Worm (Caenorhabditis elegans) whole organism, early embryonic: ENCODE measurements around the gene mesp-1.

ENCODE experiments used
- B0310.2 ChIP-seq: sonication (generic microtip); optimal IDR thresholded peaks from 2 replicates; lab custom pipeline; 2016; ENCODE audit warnings: mild to moderate bottlenecking, missing genetic modification characterization, missing compliant biosample characterization
- F13C5.2 ChIP-seq: sonication (generic microtip); optimal IDR thresholded peaks from 2 replicates; lab custom pipeline; 2017; ENCODE audit warnings: mild to moderate bottlenecking, missing genetic modification characterization, inconsistent platforms, missing compliant biosample characterization
- aly-1 ChIP-seq: sonication (generic microtip); optimal IDR thresholded peaks from 2 replicates; lab custom pipeline; 2016; ENCODE audit warnings: missing genetic modification characterization, missing compliant biosample characterization
- ama-1 ChIP-seq: fragments of 150-350 bp; optimal IDR thresholded peaks from 2 replicates; lab custom pipeline; 2014
- ceh-13 ChIP-seq: fragments of 200-800 bp; sonication (Bioruptor generic); optimal IDR thresholded peaks from 2 replicates; lab custom pipeline; 2018; ENCODE audit warnings: mild to moderate bottlenecking, missing genetic modification characterization, missing compliant biosample characterization
- ceh-36 ChIP-seq: sonication (generic microtip); optimal IDR thresholded peaks from 2 replicates; lab custom pipeline; 2016; ENCODE audit warnings: missing genetic modification characterization, inconsistent platforms, missing compliant biosample characterization
- ets-7 ChIP-seq: sonication (generic microtip); optimal IDR thresholded peaks from 2 replicates; lab custom pipeline; 2016; ENCODE audit warnings: missing genotype, missing genetic modification characterization, missing compliant biosample characterization
- flt-1 ChIP-seq: fragments of 200-800 bp; sonication (Bioruptor generic); IDR thresholded peaks from 2 replicates; pipeline ENCODE4 v1.3.6; 2022; ENCODE audit warnings: missing genetic modification characterization, missing compliant biosample characterization
- hmbx-1 ChIP-seq: sonication (generic microtip); optimal IDR thresholded peaks from 2 replicates; lab custom pipeline; 2016; ENCODE audit warnings: mild to moderate bottlenecking, missing genetic modification characterization, missing compliant biosample characterization
- hmg-4 ChIP-seq: fragments of 200-800 bp; sonication (Bioruptor generic); optimal IDR thresholded peaks from 2 replicates; lab custom pipeline; 2018; ENCODE audit warnings: mild to moderate bottlenecking, missing genetic modification characterization, missing compliant biosample characterization
- hnd-1 ChIP-seq: sonication (generic microtip); optimal IDR thresholded peaks from 2 replicates; lab custom pipeline; 2016; ENCODE audit warnings: missing genetic modification characterization, missing compliant biosample characterization
- pes-1 ChIP-seq: fragments of 200-800 bp; sonication (Bioruptor generic); IDR thresholded peaks from 2 replicates; pipeline ENCODE4 v1.3.6; 2022; ENCODE audit warnings: missing genetic modification reagents, missing genetic modification characterization, missing compliant biosample characterization
- scrt-1 ChIP-seq: fragments of 200-800 bp; sonication (Bioruptor generic); IDR thresholded peaks from 2 replicates; pipeline ENCODE4 v1.3.6; 2022; ENCODE audit warnings: missing genetic modification characterization, missing compliant biosample characterization
- sea-1 ChIP-seq: fragments of 200-800 bp; sonication (Bioruptor generic); conservative IDR thresholded peaks from 2 replicates; pipeline ENCODE4 v1.3.6; 2022; ENCODE audit warnings: missing genetic modification characterization, missing compliant biosample characterization
- tbx-11 ChIP-seq: fragments of 200-800 bp; sonication (Bioruptor generic); IDR thresholded peaks from 2 replicates; pipeline ENCODE4 v1.3.6; 2022; ENCODE audit warnings: missing genetic modification characterization, missing compliant biosample characterization
- tbx-37 ChIP-seq: fragments of 200-800 bp; sonication (Bioruptor generic); conservative IDR thresholded peaks from 2 replicates; pipeline ENCODE4 v1.3.6; 2022; ENCODE audit warnings: missing genetic modification reagents, missing genetic modification characterization, missing compliant biosample characterization
- tra-4 ChIP-seq: sonication (generic microtip); optimal IDR thresholded peaks from 2 replicates; lab custom pipeline; 2017; ENCODE audit warnings: missing genetic modification characterization, missing compliant biosample characterization

The mesp-1 gene

DNA sequence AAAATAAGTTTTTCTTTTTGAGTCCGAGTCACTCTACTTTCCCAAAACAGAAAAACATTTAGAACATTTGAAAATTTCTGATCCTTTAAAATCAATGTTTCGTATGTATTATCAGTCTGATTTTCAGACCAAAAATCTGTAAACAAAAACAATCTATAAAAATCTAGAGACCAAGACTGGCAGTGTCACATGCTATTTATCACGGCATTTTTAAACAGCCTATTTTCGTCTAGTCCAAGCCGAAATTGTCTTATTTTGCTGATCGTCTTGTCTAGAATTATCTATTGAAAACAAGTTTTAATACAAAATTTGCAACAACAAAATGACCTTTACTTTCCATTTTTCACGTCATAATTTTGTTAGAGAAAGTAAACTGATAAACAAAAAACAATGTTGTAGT lies 27.5 kb downstream of the mesp-1 start:
- TF ChIP-seq ceh-13 (GFP tag; lab: Kevin White, UChicago) (no peak), F13C5.2 (tag; lab: Kevin White, UChicago) (no peak)

DNA sequence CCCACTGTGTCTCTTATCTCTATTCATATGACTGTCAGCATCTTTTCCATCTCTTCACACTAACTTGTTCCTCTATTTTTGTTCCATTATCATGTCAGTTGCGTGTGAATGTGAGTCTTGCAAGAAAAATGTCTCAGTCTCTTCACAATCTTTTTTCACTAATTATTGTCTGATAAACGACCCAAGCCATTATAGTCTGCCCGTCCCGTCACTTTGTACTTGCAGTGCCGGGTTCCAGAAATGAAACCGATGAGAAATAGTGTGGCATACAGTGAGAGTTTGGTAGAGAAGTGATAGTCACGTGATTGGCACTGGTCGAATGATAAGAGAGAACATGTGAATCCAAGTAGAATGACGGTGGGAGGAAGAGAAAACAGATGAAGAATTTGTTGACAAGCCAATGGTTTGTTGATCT lies 28.5 kb downstream of the mesp-1 start:
- no peak for TF ChIP-seq hmg-4 (GFP tag; lab: Kevin White, UChicago)
- TF ChIP-seq B0310.2 (tag; lab: Kevin White, UChicago), result no peak
- no peak for TF ChIP-seq tbx-37
- TF ChIP-seq ama-1, result no peak
- no peak for TF ChIP-seq ceh-36 (tag; lab: Kevin White, UChicago)
- TF ChIP-seq aly-1 (tag; lab: Kevin White, UChicago), result no peak
- no peak for TF ChIP-seq scrt-1 (GFP tag; lab: Robert Waterston, UW)
- no peak for TF ChIP-seq sea-1 (GFP tag; lab: Robert Waterston, UW)
- TF ChIP-seq ets-7 (tag; lab: Kevin White, UChicago), result no peak
- TF ChIP-seq ceh-13 (GFP tag; lab: Kevin White, UChicago), result no peak
- TF ChIP-seq F13C5.2 (tag; lab: Kevin White, UChicago), result no peak
- TF ChIP-seq hnd-1 (tag; lab: Kevin White, UChicago), result no peak
- TF ChIP-seq flt-1 (GFP tag; lab: Robert Waterston, UW), result no peak
- no peak for TF ChIP-seq hmbx-1 (tag; lab: Kevin White, UChicago)
- no peak for TF ChIP-seq tbx-11 (GFP tag; lab: Robert Waterston, UW)
- no peak for TF ChIP-seq pes-1 (GFP tag; lab: Robert Waterston, UW)
- no peak for TF ChIP-seq tra-4 (tag; lab: Kevin White, UChicago)

DNA sequence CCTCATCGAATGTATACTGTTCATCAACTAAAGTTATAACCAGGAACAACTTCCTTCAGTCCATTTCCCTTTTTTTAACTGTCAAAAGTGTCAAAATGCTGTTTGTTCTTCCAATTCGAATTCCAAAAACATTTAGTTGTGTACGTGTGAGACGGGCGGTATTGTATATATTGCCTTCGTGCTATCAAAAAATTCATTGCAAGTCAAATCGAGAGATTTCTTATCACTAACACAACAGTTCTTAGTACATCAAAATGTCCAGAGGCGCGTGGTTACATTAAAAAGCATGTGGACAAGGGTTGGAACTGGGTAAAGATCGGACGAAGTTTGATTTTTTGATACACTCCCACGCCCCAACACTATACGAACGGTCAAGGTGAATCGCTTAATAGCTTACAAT lies 29.2 kb downstream of the mesp-1 start:
- TF ChIP-seq B0310.2 (tag; lab: Kevin White, UChicago), result no peak
- TF ChIP-seq ama-1, result no peak
- no peak for TF ChIP-seq hmbx-1 (tag; lab: Kevin White, UChicago)
- TF ChIP-seq ets-7 (tag; lab: Kevin White, UChicago), result no peak
- TF ChIP-seq scrt-1 (GFP tag; lab: Robert Waterston, UW), result no peak
- TF ChIP-seq ceh-36 (tag; lab: Kevin White, UChicago), result no peak
- TF ChIP-seq tra-4 (tag; lab: Kevin White, UChicago), result no peak

DNA sequence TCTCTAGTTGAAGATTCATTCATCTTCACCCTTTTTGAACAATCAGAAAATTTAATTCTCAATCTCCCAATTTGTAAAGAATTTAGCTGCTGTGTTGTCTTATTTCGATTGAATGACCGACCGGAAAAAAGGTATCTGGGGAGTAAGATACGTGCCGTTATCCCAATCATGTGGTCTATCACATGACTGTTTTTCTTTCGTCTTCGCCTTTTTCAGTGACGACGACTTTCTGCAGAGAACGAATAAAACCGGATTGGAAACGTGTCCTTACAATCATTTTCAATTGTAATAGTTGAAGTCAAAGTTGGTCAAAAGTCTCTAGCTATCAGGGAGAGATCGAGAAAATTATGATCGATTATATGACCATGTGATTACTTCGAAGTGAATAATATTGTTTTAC lies 29.9 kb downstream of the mesp-1 start:
- TF ChIP-seq ets-7 (tag; lab: Kevin White, UChicago), result no peak
- TF ChIP-seq pes-1 (GFP tag; lab: Robert Waterston, UW), result no peak
- TF ChIP-seq tra-4 (tag; lab: Kevin White, UChicago), result no peak
- no peak for TF ChIP-seq ceh-36 (tag; lab: Kevin White, UChicago)
- TF ChIP-seq sea-1 (GFP tag; lab: Robert Waterston, UW), result no peak
- no peak for TF ChIP-seq hmg-4 (GFP tag; lab: Kevin White, UChicago)
- no peak for TF ChIP-seq hmbx-1 (tag; lab: Kevin White, UChicago)
- no peak for TF ChIP-seq ceh-13 (GFP tag; lab: Kevin White, UChicago)
- no peak for TF ChIP-seq aly-1 (tag; lab: Kevin White, UChicago)
- TF ChIP-seq tbx-37, result no peak
- TF ChIP-seq F13C5.2 (tag; lab: Kevin White, UChicago), result no peak
- no peak for TF ChIP-seq hnd-1 (tag; lab: Kevin White, UChicago)
- no peak for TF ChIP-seq flt-1 (GFP tag; lab: Robert Waterston, UW)
- no peak for TF ChIP-seq tbx-11 (GFP tag; lab: Robert Waterston, UW)

DNA sequence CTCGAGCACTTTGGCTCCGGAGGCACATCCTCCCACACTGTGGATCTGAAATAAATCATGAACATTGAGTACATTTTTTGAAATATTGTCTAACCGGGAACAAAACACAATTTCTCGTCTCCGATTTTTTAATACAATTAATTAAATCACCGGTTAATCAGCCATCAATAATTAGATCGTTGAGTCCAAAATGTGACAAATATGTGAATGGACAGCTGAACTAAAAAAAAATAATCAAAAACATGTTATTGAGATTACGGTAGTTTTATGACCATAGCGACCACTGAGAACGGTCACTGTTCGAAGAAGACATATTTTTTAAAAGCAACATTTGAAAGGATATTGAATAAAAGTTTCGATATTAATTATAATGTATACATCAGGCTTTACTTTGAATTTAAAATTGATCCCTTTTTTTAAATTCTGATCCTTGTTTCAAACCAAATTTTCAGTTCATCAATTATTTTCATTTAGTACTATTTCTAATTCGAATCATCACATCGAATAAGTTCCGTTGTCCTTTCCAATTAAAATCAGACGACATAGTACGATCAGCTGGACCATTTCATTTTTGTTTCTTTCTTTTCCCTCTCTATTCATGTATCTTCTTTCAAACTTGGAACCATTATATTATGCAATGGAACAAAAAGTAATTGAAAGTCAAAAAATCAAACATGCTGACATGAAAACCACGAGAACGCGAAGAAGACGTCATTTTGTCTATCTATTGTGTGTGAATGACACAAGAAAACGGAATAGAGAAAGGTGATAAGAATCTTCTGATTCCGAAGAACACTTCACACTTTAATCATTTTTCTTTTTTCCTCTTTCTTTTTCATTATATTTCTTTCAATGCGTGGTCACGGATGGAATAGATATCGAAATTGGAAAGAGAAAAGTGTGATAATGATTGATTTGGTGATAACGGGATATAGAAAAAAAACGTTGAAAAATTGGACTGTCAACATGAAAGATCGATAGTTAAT lies 31.2 kb downstream of the mesp-1 start:
- TF ChIP-seq pes-1 (GFP tag; lab: Robert Waterston, UW) (no peak), hmg-4 (GFP tag; lab: Kevin White, UChicago) (no peak), ama-1 (no peak), ets-7 (tag; lab: Kevin White, UChicago) (no peak), tbx-11 (GFP tag; lab: Robert Waterston, UW) (no peak), flt-1 (GFP tag; lab: Robert Waterston, UW) (no peak), aly-1 (tag; lab: Kevin White, UChicago) (no peak), F13C5.2 (tag; lab: Kevin White, UChicago) (no peak), ceh-13 (GFP tag; lab: Kevin White, UChicago) (no peak), B0310.2 (tag; lab: Kevin White, UChicago) (no peak), hnd-1 (tag; lab: Kevin White, UChicago) (no peak), hmbx-1 (tag; lab: Kevin White, UChicago) (no peak), tbx-37 (no peak), tra-4 (tag; lab: Kevin White, UChicago) (no peak), sea-1 (GFP tag; lab: Robert Waterston, UW) (no peak)

DNA sequence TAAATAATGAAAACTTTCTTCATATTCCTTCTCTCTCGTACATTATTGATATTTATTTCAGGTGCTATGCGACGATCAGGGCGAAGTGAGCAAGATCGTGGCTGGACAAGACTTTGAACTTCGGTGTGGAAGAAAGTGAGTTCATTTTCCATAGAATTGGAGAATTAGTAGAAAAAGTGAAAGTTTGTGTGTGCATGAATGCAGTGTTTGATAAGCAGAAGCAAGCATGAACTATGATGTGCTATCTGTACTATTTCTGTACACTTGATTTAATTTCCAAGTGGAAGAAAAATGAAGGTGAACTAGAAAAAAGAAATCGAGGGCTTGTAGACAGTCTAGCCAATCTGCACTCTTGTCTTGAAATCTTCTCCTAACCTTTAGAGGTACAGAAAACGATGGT lies 32.9 kb downstream of the mesp-1 start:
- TF ChIP-seq hmg-4 (GFP tag; lab: Kevin White, UChicago) (no peak), hmbx-1 (tag; lab: Kevin White, UChicago) (no peak), tra-4 (tag; lab: Kevin White, UChicago) (no peak), ceh-13 (GFP tag; lab: Kevin White, UChicago) (no peak), scrt-1 (GFP tag; lab: Robert Waterston, UW) (no peak), flt-1 (GFP tag; lab: Robert Waterston, UW) (no peak), ets-7 (tag; lab: Kevin White, UChicago) (no peak), hnd-1 (tag; lab: Kevin White, UChicago) (no peak), B0310.2 (tag; lab: Kevin White, UChicago) (no peak), tbx-37 (no peak), sea-1 (GFP tag; lab: Robert Waterston, UW) (no peak), pes-1 (GFP tag; lab: Robert Waterston, UW) (no peak), ceh-36 (tag; lab: Kevin White, UChicago) (no peak), tbx-11 (GFP tag; lab: Robert Waterston, UW) (no peak), F13C5.2 (tag; lab: Kevin White, UChicago) (no peak), ama-1 (no peak)
